Worm (Caenorhabditis elegans) whole organism, early embryonic: Measurements from ENCODE around the gene Y73F8A.12.

Experiments used
- B0310.2 ChIP-seq: sonication (generic microtip); optimal IDR thresholded peaks from 2 replicates; lab custom pipeline; 2016; ENCODE audit warnings: mild to moderate bottlenecking, missing genetic modification characterization, missing compliant biosample characterization
- F13C5.2 ChIP-seq: sonication (generic microtip); optimal IDR thresholded peaks from 2 replicates; lab custom pipeline; 2017; ENCODE audit warnings: mild to moderate bottlenecking, missing genetic modification characterization, inconsistent platforms, missing compliant biosample characterization
- aly-1 ChIP-seq: sonication (generic microtip); optimal IDR thresholded peaks from 2 replicates; lab custom pipeline; 2016; ENCODE audit warnings: missing genetic modification characterization, missing compliant biosample characterization
- ama-1 ChIP-seq: fragments of 150-350 bp; optimal IDR thresholded peaks from 2 replicates; lab custom pipeline; 2014
- ceh-36 ChIP-seq: sonication (generic microtip); optimal IDR thresholded peaks from 2 replicates; lab custom pipeline; 2016; ENCODE audit warnings: missing genetic modification characterization, inconsistent platforms, missing compliant biosample characterization
- hnd-1 ChIP-seq: sonication (generic microtip); optimal IDR thresholded peaks from 2 replicates; lab custom pipeline; 2016; ENCODE audit warnings: missing genetic modification characterization, missing compliant biosample characterization
- tbx-11 ChIP-seq: fragments of 200-800 bp; sonication (Bioruptor generic); IDR thresholded peaks from 2 replicates; pipeline ENCODE4 v1.3.6; 2022; ENCODE audit warnings: missing genetic modification characterization, missing compliant biosample characterization
- tbx-37 ChIP-seq: fragments of 200-800 bp; sonication (Bioruptor generic); conservative IDR thresholded peaks from 2 replicates; pipeline ENCODE4 v1.3.6; 2022; ENCODE audit warnings: missing genetic modification reagents, missing genetic modification characterization, missing compliant biosample characterization
- tra-4 ChIP-seq: sonication (generic microtip); optimal IDR thresholded peaks from 2 replicates; lab custom pipeline; 2017; ENCODE audit warnings: missing genetic modification characterization, missing compliant biosample characterization

DNA sequence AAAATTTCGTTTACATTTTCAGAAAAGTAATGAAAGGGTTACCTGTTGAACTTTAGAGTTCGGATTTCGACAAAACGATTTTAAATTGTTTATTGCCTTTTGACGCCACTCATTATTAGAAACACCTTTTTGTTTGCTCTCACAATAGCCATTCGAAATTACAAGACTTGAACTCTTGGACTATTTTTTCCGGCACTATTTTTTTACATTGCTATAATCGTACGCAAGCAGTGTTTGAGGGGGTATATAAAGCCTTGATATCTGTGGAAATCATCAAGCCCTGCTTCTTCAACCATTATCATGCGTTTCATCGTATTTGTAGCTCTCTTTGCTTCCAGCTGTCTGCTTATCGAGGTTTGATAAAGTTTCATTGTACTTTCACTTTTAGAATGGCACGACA lies 19.9 kb downstream of the Y73F8A.12 start, which contains the start of gene pqn-91:
- no peak for TF ChIP-seq ama-1 (lab: Kevin White, UChicago)
- no peak for TF ChIP-seq F13C5.2 (tag; lab: Kevin White, UChicago)
- TF ChIP-seq ceh-36 (tag; lab: Kevin White, UChicago) = no peak
- no peak for TF ChIP-seq tbx-37 (GFP tag; lab: Robert Waterston, UW)
- TF ChIP-seq tbx-11 (GFP tag; lab: Robert Waterston, UW) = no peak
- no peak for TF ChIP-seq aly-1 (tag; lab: Kevin White, UChicago)
- no peak for TF ChIP-seq B0310.2 (tag; lab: Kevin White, UChicago)
- no peak for TF ChIP-seq hnd-1 (tag; lab: Kevin White, UChicago)
- TF ChIP-seq tra-4 = no peak
